Worm (Caenorhabditis elegans): Measurements from ENCODE around the gene C08B6.5.

- TF ChIP-seq sdz-38 (tag; optimal IDR thresholded peaks at IDR 0.05), result no peak
- no peak for TF ChIP-seq F49E8.2 (tag; optimal IDR thresholded peaks at IDR 0.05; ENCODE audit: insufficient read depth)
- TF ChIP-seq unc-130 (GFP tag; optimal IDR thresholded peaks at IDR 0.05), result no peak
- TF ChIP-seq ama-1 (optimal IDR thresholded peaks at IDR 0.05), result no peak
- no peak for TF ChIP-seq ama-1 (GFP tag; optimal IDR thresholded peaks at IDR 0.05)
- TF ChIP-seq dpff-1 (tag; optimal IDR thresholded peaks at IDR 0.05), result no peak
- TF ChIP-seq chd-7 (tag; optimal IDR thresholded peaks at IDR 0.05), result no peak
- TF ChIP-seq athp-1 (tag; optimal IDR thresholded peaks at IDR 0.05), result no peak
- TF ChIP-seq F57A8.1 (GFP tag; optimal IDR thresholded peaks at IDR 0.05), result no peak
- TF ChIP-seq cebp-1 (GFP tag; IDR thresholded peaks at IDR 0.05), result no peak
- no peak for TF ChIP-seq cebp-1 (tag; optimal IDR thresholded peaks at IDR 0.05)
- TF ChIP-seq nfya-1 (tag; optimal IDR thresholded peaks at IDR 0.05; ENCODE audit: borderline replicate concordance, insufficient read depth), result no peak
- TF ChIP-seq ekl-4 (GFP tag; IDR thresholded peaks at IDR 0.05), result no peak
- no peak for TF ChIP-seq F23B12.7 (tag; optimal IDR thresholded peaks at IDR 0.05; ENCODE audit: insufficient read depth)
- no peak for TF ChIP-seq efl-1 (GFP tag; optimal IDR thresholded peaks at IDR 0.05)
These were observed 16.6 kb downstream of the C08B6.5 start, which contains the start of the genes C08B6.18, wdr-20 and C08B6.8 for ce11 chrV:10134077-10134693.
